Worm (Caenorhabditis elegans): ENCODE results near the gene F10C1.8.
A peak's percentile ranks its signal among the peaks of the same experiment; 100 is the strongest.

The F10C1.8 gene

DNA sequence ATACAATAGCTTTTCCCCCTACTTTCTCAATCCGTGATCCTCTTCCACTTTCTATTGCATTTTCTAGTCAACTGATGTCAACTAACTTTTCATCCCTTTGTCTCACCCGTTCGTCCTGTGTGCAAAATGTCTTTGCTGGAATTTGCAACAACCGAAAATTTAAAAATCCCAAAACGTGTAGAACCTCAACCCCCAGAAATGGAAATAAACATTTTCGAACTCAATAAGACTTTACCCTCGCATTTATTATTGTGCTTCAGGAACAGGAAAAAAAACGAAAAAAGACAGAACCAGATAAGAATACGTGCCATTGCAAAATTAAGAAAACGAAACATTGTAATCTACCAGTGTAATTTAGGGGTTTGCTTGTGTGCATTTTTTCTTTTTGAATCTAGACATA is 42.1 kb upstream of the F10C1.8 start (continued):
- TF ChIP-seq attf-3 (GFP tag; conservative IDR thresholded peaks at IDR 0.05): no peak
- TF ChIP-seq nfya-1 (tag; optimal IDR thresholded peaks at IDR 0.05; ENCODE audit: borderline replicate concordance, insufficient read depth): no peak
- no peak for TF ChIP-seq ama-1 (optimal IDR thresholded peaks at IDR 0.05)
- peak in 1 of 2 experiments; percentile 45 for TF ChIP-seq ama-1 (GFP tag; optimal IDR thresholded peaks at IDR 0.05)
- TF ChIP-seq tlf-1 (GFP tag; optimal IDR thresholded peaks at IDR 0.05): no peak
- TF ChIP-seq F52B5.7 (tag; optimal IDR thresholded peaks at IDR 0.05): peak; percentile 43
- TF ChIP-seq nfya-2 (GFP tag; IDR thresholded peaks at IDR 0.05): no peak
- TF ChIP-seq T26A5.8 (tag; optimal IDR thresholded peaks at IDR 0.05): no peak
- no peak for TF ChIP-seq F10E7.11 (tag; optimal IDR thresholded peaks at IDR 0.05)
- no peak for TF ChIP-seq Y53F4B.3 (GFP tag; IDR thresholded peaks at IDR 0.05)

DNA sequence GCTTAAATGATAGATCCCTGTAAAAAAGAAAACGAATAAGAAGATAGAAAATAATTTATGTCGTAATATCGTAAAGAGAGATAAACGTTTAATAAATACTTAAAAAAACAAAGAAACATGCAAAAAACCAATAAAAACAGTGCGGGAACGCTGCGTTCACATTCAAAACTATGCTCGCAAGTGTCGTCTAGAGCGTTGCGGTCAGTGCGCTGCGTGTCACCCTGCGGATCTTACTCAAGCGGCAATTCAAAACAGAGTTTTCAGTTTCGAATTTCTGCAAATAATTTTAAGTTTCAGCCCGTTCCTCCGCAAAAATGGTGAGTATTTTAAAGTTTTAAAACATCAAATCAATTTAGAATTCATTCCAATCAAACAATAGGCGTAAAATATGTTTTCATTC is 39.5 kb upstream of the F10C1.8 start, which contains the start of the genes tiar-1 and lelo-4:
Gene tiar-1 (minus strand): TSS at position 17 of the 400 bp plus-strand sequence.
Gene lelo-4 (plus strand): TSS at position 118 of the 400 bp plus-strand sequence.
- TF ChIP-seq nhr-80 (tag; optimal IDR thresholded peaks at IDR 0.05) (peak; percentile 27), madf-6 (GFP tag; IDR thresholded peaks at IDR 0.05) (peak; percentile 53; the same call in 1 of the 2 replicates), mes-4 (tag; optimal IDR thresholded peaks at IDR 0.05) (no peak), snpc-4 (GFP tag; optimal IDR thresholded peaks at IDR 0.05) (peak; percentile 4), snpc-4 (tag; optimal IDR thresholded peaks at IDR 0.05) (peak in 3 of 4 experiments; percentile 27 to 63 (median 62)), Y53G8AR.9 (GFP tag; conservative IDR thresholded peaks at IDR 0.05) (no peak), attf-5 (GFP tag; optimal IDR thresholded peaks at IDR 0.05) (peak; percentile 64), lin-54 (GFP tag; optimal IDR thresholded peaks at IDR 0.05) (peak; percentile 93), let-607 (tag; optimal IDR thresholded peaks at IDR 0.05) (peak in 1 of 2 experiments; percentile 10), lin-35 (GFP tag; optimal IDR thresholded peaks at IDR 0.05) (peak in 1 of 3 experiments; percentile 62), lin-40 (tag; optimal IDR thresholded peaks at IDR 0.05) (peak; percentile 16), dox-1 (GFP tag; IDR thresholded peaks at IDR 0.05) (peak; percentile 47; the same call in 1 of the 2 replicates), F23B12.7 (tag; optimal IDR thresholded peaks at IDR 0.05; ENCODE audit: insufficient read depth) (peak; percentile 86), efl-1 (GFP tag; optimal IDR thresholded peaks at IDR 0.05) (peak; percentile 72), tbp1 (GFP tag; optimal IDR thresholded peaks at IDR 0.05) (peak; percentile 16), mcd-1 (GFP tag; IDR thresholded peaks at IDR 0.05) (0 out of 2 replicates have a peak, but pooled peaks have one; percentile 45), lsy-27 (tag; optimal IDR thresholded peaks at IDR 0.05; ENCODE audit: borderline replicate concordance, insufficient read depth) (peak; percentile 48), ztf-3 (GFP tag; optimal IDR thresholded peaks at IDR 0.05) (no peak), cebp-1 (GFP tag; IDR thresholded peaks at IDR 0.05) (no peak), cebp-1 (tag; optimal IDR thresholded peaks at IDR 0.05) (peak; percentile 42), nfyb-1 (GFP tag; IDR thresholded peaks at IDR 0.05) (peak; percentile 61; the same call in 1 of the 2 replicates), ceh-40 (GFP tag; IDR thresholded peaks at IDR 0.05) (no peak), egrh-3 (GFP tag; IDR thresholded peaks at IDR 0.05) (no peak), madf-10 (tag; optimal IDR thresholded peaks at IDR 0.05) (no peak), ZK185.1 (tag; optimal IDR thresholded peaks at IDR 0.05; ENCODE audit: poor library complexity, severe bottlenecking) (peak; percentile 29), nhr-120 (GFP tag; IDR thresholded peaks at IDR 0.05) (no peak), dpl-1 (GFP tag; optimal IDR thresholded peaks at IDR 0.05) (peak; percentile 73), snpc-3.4 (tag; optimal IDR thresholded peaks at IDR 0.05) (peak; percentile 72), sdz-38 (tag; optimal IDR thresholded peaks at IDR 0.05) (no peak), lsl-1 (GFP tag; optimal IDR thresholded peaks at IDR 0.05) (peak; percentile 14), hmg-1.2 (GFP tag; IDR thresholded peaks at IDR 0.05) (peak; percentile 43; the same call in 1 of the 2 replicates), ceh-100 (GFP tag; IDR thresholded peaks at IDR 0.05) (peak; percentile 44; the same call in 1 of the 2 replicates), K12H6.12 (tag; optimal IDR thresholded peaks at IDR 0.05) (peak; percentile 38), snpc-1.3 (tag; optimal IDR thresholded peaks at IDR 0.05; ENCODE audit: insufficient read depth) (peak; percentile 52), ekl-4 (GFP tag; IDR thresholded peaks at IDR 0.05) (0 out of 2 replicates have a peak, but pooled peaks have one; percentile 31), ztf-22 (GFP tag; optimal IDR thresholded peaks at IDR 0.05) (no peak), ceh-27 (GFP tag; optimal IDR thresholded peaks at IDR 0.05) (peak; percentile 78)

Measured in whole organism, young adult.